Worm (Caenorhabditis elegans) whole organism, L4/young adult: Measurements from ENCODE around the gene igcm-4.

Experiments used
- dao-5 ChIP-seq: sonication (generic microtip); optimal IDR thresholded peaks from 2 replicates; lab custom pipeline; 2016; ENCODE audit warnings: missing genotype, missing genetic modification characterization, moderate library complexity, missing compliant biosample characterization
- him-1 ChIP-seq: sonication (generic microtip); optimal IDR thresholded peaks from 2 replicates; lab custom pipeline; 2016; ENCODE audit warnings: missing genotype, missing genetic modification reagents, missing genetic modification characterization, missing compliant biosample characterization

- TF ChIP-seq him-1 (no peak), dao-5 (tag; lab: Kevin White, UChicago) (no peak)
Measured at ce11 chrX:2012491-2013201, 33.5 kb downstream of the igcm-4 start, which contains the start of gene Y102A11A.9.
